Worm (Caenorhabditis elegans) whole organism, L4/young adult: ENCODE measurements around the gene coq-3.
A peak's percentile ranks its signal among the peaks of the same experiment; 100 is the strongest.

Experiments
- W03F9.2 ChIP-seq: fragments of 150-350 bp; optimal IDR thresholded peaks from 2 replicates; lab custom pipeline; 2014; ENCODE audit warnings: missing biosample characterization, missing genetic modification characterization
- dao-5 ChIP-seq: sonication (generic microtip); optimal IDR thresholded peaks from 2 replicates; lab custom pipeline; 2016; ENCODE audit warnings: missing genotype, missing genetic modification characterization, moderate library complexity, missing compliant biosample characterization
- him-1 ChIP-seq: sonication (generic microtip); optimal IDR thresholded peaks from 2 replicates; lab custom pipeline; 2016; ENCODE audit warnings: missing genotype, missing genetic modification reagents, missing genetic modification characterization, missing compliant biosample characterization

Gene coq-3

ce11 chrIV:14773280-14774071 lies 22.6 kb downstream of the coq-3 start, which contains the start of gene Y57G11C.36:
Gene Y57G11C.36 (minus strand): TSS chrIV:14773781.
- no peak for TF ChIP-seq dao-5 (tag; lab: Kevin White, UChicago)
- no peak for TF ChIP-seq W03F9.2 (tag; lab: Kevin White, UChicago)
- TF ChIP-seq him-1 (tag; lab: Kevin White, UChicago), result no peak

ce11 chrIV:14771325-14771724 lies 24.8 kb downstream of the coq-3 start, which contains the start of gene degl-1:
Gene degl-1 (minus strand): TSS chrIV:14771425.
- TF ChIP-seq him-1 (tag; lab: Kevin White, UChicago), result no peak
- TF ChIP-seq dao-5 (tag; lab: Kevin White, UChicago), result no peak
- no peak for TF ChIP-seq W03F9.2 (tag; lab: Kevin White, UChicago)

ce11 chrIV:14770663-14771062 lies 25.5 kb downstream of the coq-3 start:
- TF ChIP-seq him-1 (tag; lab: Kevin White, UChicago) (no peak), W03F9.2 (tag; lab: Kevin White, UChicago) (no peak), dao-5 (tag; lab: Kevin White, UChicago) (no peak)

ce11 chrIV:14769218-14769835 lies 26.8 kb downstream of the coq-3 start, which contains the start of gene Y57G11C.43:
Gene Y57G11C.43 (plus strand): TSS chrIV:14769441.
- TF ChIP-seq W03F9.2 (tag; lab: Kevin White, UChicago) (no peak), dao-5 (tag; lab: Kevin White, UChicago) (no peak), him-1 (tag; lab: Kevin White, UChicago) (no peak)

ce11 chrIV:14767693-14768251 lies 28.4 kb downstream of the coq-3 start, which contains the start of the genes mrps-7 and Y57G11C.3:
Gene mrps-7 (minus strand): TSS chrIV:14767730.
Gene Y57G11C.3 (plus strand): TSS chrIV:14768201.
- TF ChIP-seq W03F9.2 (tag; lab: Kevin White, UChicago), result peak; percentile 89
- TF ChIP-seq him-1 (tag; lab: Kevin White, UChicago), result peak; percentile 41
- no peak for TF ChIP-seq dao-5 (tag; lab: Kevin White, UChicago)

- TF ChIP-seq him-1 (tag; lab: Kevin White, UChicago) (no peak), W03F9.2 (tag; lab: Kevin White, UChicago) (no peak), dao-5 (tag; lab: Kevin White, UChicago) (no peak)
Observed at ce11 chrIV:14766382-14766781, 29.7 kb downstream of the coq-3 start, which contains the start of gene vti-1. Gene vti-1 (minus strand): TSS chrIV:14766665.

- no peak for TF ChIP-seq dao-5 (tag; lab: Kevin White, UChicago)
- TF ChIP-seq him-1 (tag; lab: Kevin White, UChicago), result no peak
- TF ChIP-seq W03F9.2 (tag; lab: Kevin White, UChicago), result no peak
Observed at ce11 chrIV:14765336-14765735, 30.8 kb downstream of the coq-3 start, which contains the start of gene Y57G11C.5. Gene Y57G11C.5 (minus strand): TSS chrIV:14765436.

- TF ChIP-seq W03F9.2 (tag; lab: Kevin White, UChicago), result peak; percentile 33
- no peak for TF ChIP-seq dao-5 (tag; lab: Kevin White, UChicago)
Observed at ce11 chrIV:14764719-14765173, 31.4 kb downstream of the coq-3 start.

ce11 chrIV:14763938-14764718 lies 32.0 kb downstream of the coq-3 start:
- TF ChIP-seq him-1 (tag; lab: Kevin White, UChicago) (no peak), W03F9.2 (tag; lab: Kevin White, UChicago) (no peak), dao-5 (tag; lab: Kevin White, UChicago) (no peak)

ce11 chrIV:14760845-14761244 lies 35.3 kb downstream of the coq-3 start, which contains the start of gene ptp-5.2:
Gene ptp-5.2 (minus strand): TSS chrIV:14760945.
- TF ChIP-seq W03F9.2 (tag; lab: Kevin White, UChicago), result no peak
- no peak for TF ChIP-seq dao-5 (tag; lab: Kevin White, UChicago)

ce11 chrIV:14759662-14760061 lies 36.5 kb downstream of the coq-3 start:
- no peak for TF ChIP-seq him-1 (tag; lab: Kevin White, UChicago)

ce11 chrIV:14757786-14758185 lies 38.3 kb downstream of the coq-3 start:
- TF ChIP-seq dao-5 (tag; lab: Kevin White, UChicago) (no peak), W03F9.2 (tag; lab: Kevin White, UChicago) (no peak), him-1 (tag; lab: Kevin White, UChicago) (no peak)
